Worm (Caenorhabditis elegans) whole organism, early embryonic: ENCODE measurements around the gene T26G10.5.

Experiments
- B0310.2 ChIP-seq: sonication (generic microtip); optimal IDR thresholded peaks from 2 replicates; lab custom pipeline; 2016; ENCODE audit warnings: mild to moderate bottlenecking, missing genetic modification characterization, missing compliant biosample characterization
- F13C5.2 ChIP-seq: sonication (generic microtip); optimal IDR thresholded peaks from 2 replicates; lab custom pipeline; 2017; ENCODE audit warnings: mild to moderate bottlenecking, missing genetic modification characterization, inconsistent platforms, missing compliant biosample characterization
- ama-1 ChIP-seq: fragments of 150-350 bp; optimal IDR thresholded peaks from 2 replicates; lab custom pipeline; 2014
- ceh-13 ChIP-seq: fragments of 200-800 bp; sonication (Bioruptor generic); optimal IDR thresholded peaks from 2 replicates; lab custom pipeline; 2018; ENCODE audit warnings: mild to moderate bottlenecking, missing genetic modification characterization, missing compliant biosample characterization
- ceh-36 ChIP-seq: sonication (generic microtip); optimal IDR thresholded peaks from 2 replicates; lab custom pipeline; 2016; ENCODE audit warnings: missing genetic modification characterization, inconsistent platforms, missing compliant biosample characterization
- ets-7 ChIP-seq: sonication (generic microtip); optimal IDR thresholded peaks from 2 replicates; lab custom pipeline; 2016; ENCODE audit warnings: missing genotype, missing genetic modification characterization, missing compliant biosample characterization
- flt-1 ChIP-seq: fragments of 200-800 bp; sonication (Bioruptor generic); IDR thresholded peaks from 2 replicates; pipeline ENCODE4 v1.3.6; 2022; ENCODE audit warnings: missing genetic modification characterization, missing compliant biosample characterization
- hmg-4 ChIP-seq: fragments of 200-800 bp; sonication (Bioruptor generic); optimal IDR thresholded peaks from 2 replicates; lab custom pipeline; 2018; ENCODE audit warnings: mild to moderate bottlenecking, missing genetic modification characterization, missing compliant biosample characterization
- hnd-1 ChIP-seq: sonication (generic microtip); optimal IDR thresholded peaks from 2 replicates; lab custom pipeline; 2016; ENCODE audit warnings: missing genetic modification characterization, missing compliant biosample characterization
- pes-1 ChIP-seq: fragments of 200-800 bp; sonication (Bioruptor generic); IDR thresholded peaks from 2 replicates; pipeline ENCODE4 v1.3.6; 2022; ENCODE audit warnings: missing genetic modification reagents, missing genetic modification characterization, missing compliant biosample characterization
- scrt-1 ChIP-seq: fragments of 200-800 bp; sonication (Bioruptor generic); IDR thresholded peaks from 2 replicates; pipeline ENCODE4 v1.3.6; 2022; ENCODE audit warnings: missing genetic modification characterization, missing compliant biosample characterization
- sea-1 ChIP-seq: fragments of 200-800 bp; sonication (Bioruptor generic); conservative IDR thresholded peaks from 2 replicates; pipeline ENCODE4 v1.3.6; 2022; ENCODE audit warnings: missing genetic modification characterization, missing compliant biosample characterization
- tbx-11 ChIP-seq: fragments of 200-800 bp; sonication (Bioruptor generic); IDR thresholded peaks from 2 replicates; pipeline ENCODE4 v1.3.6; 2022; ENCODE audit warnings: missing genetic modification characterization, missing compliant biosample characterization
- tra-4 ChIP-seq: sonication (generic microtip); optimal IDR thresholded peaks from 2 replicates; lab custom pipeline; 2017; ENCODE audit warnings: missing genetic modification characterization, missing compliant biosample characterization

DNA sequence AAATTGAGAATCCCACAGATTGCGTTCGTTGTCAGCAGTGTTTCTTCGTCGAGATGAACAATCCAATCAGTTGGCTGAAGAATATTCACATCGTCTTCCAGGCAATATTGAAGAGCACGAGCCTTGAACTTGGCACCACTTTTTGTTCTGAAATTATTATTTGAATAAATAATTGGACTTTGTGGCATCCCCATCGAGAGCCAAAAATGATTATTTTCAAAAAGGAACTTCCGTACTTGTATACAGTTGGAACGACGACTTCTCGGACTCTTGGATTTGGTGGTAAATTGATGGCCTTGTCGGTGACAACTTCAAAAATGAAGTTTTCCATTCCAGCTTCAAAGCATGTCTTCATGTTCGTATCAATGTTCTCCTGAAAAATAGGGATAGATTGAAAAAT, 45.8 kb upstream of the T26G10.5 start:
- TF ChIP-seq ama-1 (lab: Kevin White, UChicago) (no peak), ceh-36 (tag; lab: Kevin White, UChicago) (no peak), ets-7 (no peak), ceh-13 (no peak), F13C5.2 (tag; lab: Kevin White, UChicago) (no peak), tra-4 (tag; lab: Kevin White, UChicago) (no peak), scrt-1 (GFP tag; lab: Robert Waterston, UW) (no peak), flt-1 (GFP tag; lab: Robert Waterston, UW) (no peak), pes-1 (GFP tag; lab: Robert Waterston, UW) (no peak), sea-1 (GFP tag; lab: Robert Waterston, UW) (no peak), tbx-11 (GFP tag; lab: Robert Waterston, UW) (no peak), hmg-4 (GFP tag; lab: Kevin White, UChicago) (no peak), hnd-1 (tag; lab: Kevin White, UChicago) (no peak), B0310.2 (tag; lab: Kevin White, UChicago) (no peak)
